Worm (Caenorhabditis elegans) whole organism, L2 larva: ENCODE data around the gene R01B10.2.

Source experiments
- C34F6.9 ChIP-seq: fragments of 150-350 bp; optimal IDR thresholded peaks from 2 replicates; lab custom pipeline; 2014; ENCODE audit warnings: missing biosample characterization, missing genetic modification characterization
- F13H6.1 ChIP-seq: sonication (generic microtip); optimal IDR thresholded peaks from 2 replicates; lab custom pipeline; 2016; ENCODE audit warnings: missing genetic modification characterization, missing compliant biosample characterization
- Y55F3AM.14 ChIP-seq: fragments of 200-800 bp; sonication (Bioruptor generic); optimal IDR thresholded peaks from 2 replicates; lab custom pipeline; 2018; ENCODE audit warnings: mild to moderate bottlenecking, missing genetic modification characterization, missing compliant biosample characterization
- ZK546.5 ChIP-seq: sonication (generic microtip); optimal IDR thresholded peaks from 2 replicates; lab custom pipeline; 2017; ENCODE audit warnings: missing biosample characterization, missing genetic modification characterization
- alr-1 ChIP-seq: fragments of 150-350 bp; optimal IDR thresholded peaks from 2 replicates; lab custom pipeline; 2014; ENCODE audit warnings: missing biosample characterization, missing genetic modification characterization
- aly-2 ChIP-seq: fragments of 150-350 bp; optimal IDR thresholded peaks from 2 replicates; lab custom pipeline; 2014; ENCODE audit warnings: missing biosample characterization, missing genetic modification characterization
- ama-1 ChIP-seq: fragments of 150-350 bp; optimal IDR thresholded peaks from 2 replicates; lab custom pipeline; 2018; ENCODE audit warnings: inconsistent platforms
- blmp-1 ChIP-seq: sonication (generic microtip); optimal IDR thresholded peaks from 2 replicates; lab custom pipeline; 2017; ENCODE audit warnings: missing genetic modification characterization, mild to moderate bottlenecking, missing compliant biosample characterization, antibody characterized with exemption, moderate library complexity; ENCODE audit not compliant: insufficient read depth
- ceh-16 ChIP-seq: fragments of 150-350 bp; optimal IDR thresholded peaks from 2 replicates; lab custom pipeline; 2014; ENCODE audit warnings: missing biosample characterization, missing genetic modification characterization
- ceh-82 ChIP-seq: fragments of 150-350 bp; optimal IDR thresholded peaks from 2 replicates; lab custom pipeline; 2014; ENCODE audit warnings: missing biosample characterization, missing genetic modification characterization
- crh-2 ChIP-seq: sonication (generic microtip); optimal IDR thresholded peaks from 2 replicates; lab custom pipeline; 2017; ENCODE audit warnings: missing biosample characterization, missing genetic modification characterization
- dmd-4 ChIP-seq: sonication (generic microtip); optimal IDR thresholded peaks from 2 replicates; lab custom pipeline; 2017; ENCODE audit warnings: missing biosample characterization, missing genetic modification characterization
- egl-27 ChIP-seq: sonication (generic microtip); optimal IDR thresholded peaks from 3 replicates; lab custom pipeline; 2017; ENCODE audit warnings: missing biosample characterization, missing genetic modification reagents, missing genetic modification characterization
- elt-1 ChIP-seq: fragments of 150-350 bp; optimal IDR thresholded peaks from 2 replicates; lab custom pipeline; 2014; ENCODE audit warnings: missing biosample characterization, missing genetic modification characterization
- fos-1 ChIP-seq: fragments of 150-350 bp; optimal IDR thresholded peaks from 2 replicates; lab custom pipeline; 2014; ENCODE audit warnings: missing biosample characterization, missing genetic modification characterization
- gmeb-1 ChIP-seq: fragments of 150-350 bp; optimal IDR thresholded peaks from 2 replicates; lab custom pipeline; 2014; ENCODE audit warnings: missing biosample characterization, missing genetic modification characterization
- lin-11 ChIP-seq: fragments of 150-350 bp; sonication (generic microtip); optimal IDR thresholded peaks from 2 replicates; lab custom pipeline; 2014; ENCODE audit warnings: missing biosample characterization, missing genetic modification characterization, inconsistent platforms, mixed read lengths
- lin-13 ChIP-seq: fragments of 150-350 bp; optimal IDR thresholded peaks from 2 replicates; lab custom pipeline; 2014; ENCODE audit warnings: missing biosample characterization, missing genetic modification reagents, missing genetic modification characterization
- lin-39 ChIP-seq: fragments of 150-350 bp; optimal IDR thresholded peaks from 2 replicates; lab custom pipeline; 2014; ENCODE audit warnings: missing biosample characterization, missing genetic modification reagents, missing genetic modification characterization
- lsy-2 ChIP-seq, 2 experiments: fragments of 150-350 bp in 1 of 2; sonication (generic microtip) in 1 of 2; optimal IDR thresholded peaks; 2 replicates each; lab custom pipeline; 2014 to 2017; ENCODE audit warnings: missing biosample characterization in 2 of 2, missing genetic modification characterization in 2 of 2
- mab-5 ChIP-seq: fragments of 150-350 bp; optimal IDR thresholded peaks from 2 replicates; lab custom pipeline; 2014; ENCODE audit warnings: missing biosample characterization, missing genetic modification characterization
- mbf-1 ChIP-seq: sonication (generic microtip); optimal IDR thresholded peaks from 2 replicates; lab custom pipeline; 2017; ENCODE audit warnings: missing biosample characterization, missing genetic modification characterization
- mdl-1 ChIP-seq, 2 experiments: fragments of 150-350 bp in 1 of 2; sonication (generic microtip) in 1 of 2; optimal IDR thresholded peaks; 2 replicates each; lab custom pipeline; 2017; ENCODE audit warnings: missing biosample characterization in 2 of 2, missing genetic modification characterization in 2 of 2
- nhr-10 ChIP-seq: sonication (generic microtip); optimal IDR thresholded peaks from 2 replicates; lab custom pipeline; 2017; ENCODE audit warnings: missing biosample characterization, missing genetic modification characterization
- nhr-12 ChIP-seq: fragments of 150-350 bp; optimal IDR thresholded peaks from 2 replicates; lab custom pipeline; 2014; ENCODE audit warnings: missing biosample characterization, missing genetic modification characterization
- nhr-129 ChIP-seq: fragments of 150-350 bp; optimal IDR thresholded peaks from 2 replicates; lab custom pipeline; 2014; ENCODE audit warnings: missing biosample characterization, missing genetic modification characterization
- nhr-21 ChIP-seq: fragments of 150-350 bp; optimal IDR thresholded peaks from 2 replicates; lab custom pipeline; 2014; ENCODE audit warnings: missing biosample characterization, missing genetic modification characterization
- nhr-23 ChIP-seq: fragments of 150-350 bp; optimal IDR thresholded peaks from 2 replicates; lab custom pipeline; 2014; ENCODE audit warnings: missing biosample characterization, missing genetic modification reagents, missing genetic modification characterization
- nhr-237 ChIP-seq: fragments of 150-350 bp; optimal IDR thresholded peaks from 2 replicates; lab custom pipeline; 2014; ENCODE audit warnings: missing biosample characterization, missing genetic modification characterization
- nhr-25 ChIP-seq: fragments of 150-350 bp; sonication (generic microtip); optimal IDR thresholded peaks from 3 replicates; lab custom pipeline; 2014; ENCODE audit warnings: missing biosample characterization, missing genetic modification characterization
- nhr-6 ChIP-seq: fragments of 150-350 bp; optimal IDR thresholded peaks from 2 replicates; lab custom pipeline; 2014; ENCODE audit warnings: missing biosample characterization, missing genetic modification characterization
- peb-1 ChIP-seq: fragments of 150-350 bp; optimal IDR thresholded peaks from 2 replicates; lab custom pipeline; 2014; ENCODE audit warnings: missing biosample characterization, missing genetic modification characterization
- sem-4 ChIP-seq: fragments of 150-350 bp; optimal IDR thresholded peaks from 2 replicates; lab custom pipeline; 2014; ENCODE audit warnings: missing biosample characterization, missing genetic modification reagents, missing genetic modification characterization
- skn-1 ChIP-seq: sonication (generic microtip); optimal IDR thresholded peaks from 2 replicates; lab custom pipeline; 2017; ENCODE audit warnings: missing biosample characterization, missing genetic modification characterization
- sma-3 ChIP-seq: sonication (generic microtip); optimal IDR thresholded peaks from 2 replicates; lab custom pipeline; 2016; ENCODE audit warnings: missing genetic modification reagents, missing genetic modification characterization, missing compliant biosample characterization
- sma-9 ChIP-seq, 2 experiments: fragments of 150-350 bp in 1 of 2; sonication (generic microtip) in 1 of 2; optimal IDR thresholded peaks; 2 replicates each; lab custom pipeline; 2014 to 2016; ENCODE audit warnings: missing genetic modification characterization in 2 of 2, mild to moderate bottlenecking in 1 of 2, missing biosample characterization in 1 of 2, missing compliant biosample characterization in 1 of 2, missing genetic modification reagents in 1 of 2, moderate library complexity in 1 of 2
- snpc-4 ChIP-seq: fragments of 150-350 bp; optimal IDR thresholded peaks from 2 replicates; lab custom pipeline; 2014; ENCODE audit warnings: missing biosample characterization, missing genetic modification characterization
- unc-39 ChIP-seq: fragments of 150-350 bp; optimal IDR thresholded peaks from 2 replicates; lab custom pipeline; 2014; ENCODE audit warnings: missing biosample characterization, missing genetic modification characterization
- unc-55 ChIP-seq: fragments of 150-350 bp; sonication (generic microtip); optimal IDR thresholded peaks from 3 replicates; lab custom pipeline; 2014; ENCODE audit warnings: missing biosample characterization, missing genetic modification reagents, missing genetic modification characterization
- zag-1 ChIP-seq: fragments of 150-350 bp; optimal IDR thresholded peaks from 2 replicates; lab custom pipeline; 2014; ENCODE audit warnings: missing biosample characterization, missing genetic modification characterization
- ztf-1 ChIP-seq: fragments of 200-800 bp; sonication (Bioruptor generic); conservative IDR thresholded peaks from 2 replicates; pipeline ENCODE4 v1.3.6; 2022; ENCODE audit warnings: missing genetic modification characterization, missing compliant biosample characterization
- ztf-4 ChIP-seq: fragments of 150-350 bp; optimal IDR thresholded peaks from 2 replicates; lab custom pipeline; 2014; ENCODE audit warnings: missing biosample characterization, missing genetic modification characterization

R01B10.2 gene

ce11 chrV:6017630-6018029, 23.6 kb downstream of the R01B10.2 start, which contains the start of the genes rpt-2 and aps-1:
TSS of gene rpt-2 (minus strand) at chrV:6017669.
TSS of gene aps-1 (plus strand) at chrV:6017970.
- TF ChIP-seq ceh-82 (tag; lab: Kevin White, UChicago) (no peak), mdl-1 (tag; optimal IDR thresholded peaks at IDR 0.05; lab: Kevin White, UChicago) (peak in 1 of 2 experiments; percentile 18), ama-1 (lab: Kevin White, UChicago) (peak; percentile 71), lin-13 (GFP tag; lab: Kevin White, UChicago) (peak; percentile 84), unc-39 (tag; lab: Kevin White, UChicago) (no peak), mab-5 (tag; lab: Kevin White, UChicago) (peak; percentile 84), F13H6.1 (tag; lab: Kevin White, UChicago) (peak; percentile 76), blmp-1 (peak; percentile 59), Y55F3AM.14 (GFP tag; lab: Kevin White, UChicago) (no peak), aly-2 (no peak), peb-1 (tag; lab: Kevin White, UChicago) (no peak), nhr-6 (tag; lab: Kevin White, UChicago) (peak; percentile 85), crh-2 (tag; lab: Kevin White, UChicago) (peak; percentile 93), lsy-2 (tag; optimal IDR thresholded peaks at IDR 0.05; lab: Kevin White, UChicago) (peak; percentile 58 to 90), ztf-4 (tag; lab: Kevin White, UChicago) (peak; percentile 68), zag-1 (peak; percentile 20), sma-3 (GFP tag; lab: Kevin White, UChicago) (peak; percentile 83), dmd-4 (tag; lab: Kevin White, UChicago) (no peak), nhr-12 (no peak), nhr-129 (tag; lab: Kevin White, UChicago) (peak; percentile 87), snpc-4 (peak; percentile 71), lin-39 (tag; lab: Kevin White, UChicago) (no peak), egl-27 (peak; percentile 25), sem-4 (tag; lab: Kevin White, UChicago) (peak; percentile 84), elt-1 (no peak), C34F6.9 (tag; lab: Kevin White, UChicago) (peak; percentile 94), skn-1 (tag; lab: Kevin White, UChicago) (peak; percentile 99), unc-55 (GFP tag; lab: Kevin White, UChicago) (peak; percentile 96), nhr-25 (tag; lab: Kevin White, UChicago) (peak; percentile 68), sma-9 (GFP tag; optimal IDR thresholded peaks at IDR 0.05; lab: Kevin White, UChicago) (peak; percentile 89), sma-9 (tag; optimal IDR thresholded peaks at IDR 0.05; lab: Kevin White, UChicago) (no peak), ceh-16 (peak; percentile 11), ztf-1 (GFP tag; lab: Robert Waterston, UW) (no peak), gmeb-1 (peak; percentile 84), nhr-21 (tag; lab: Kevin White, UChicago) (peak; percentile 69)

ce11 chrV:6016097-6016496, 25.2 kb downstream of the R01B10.2 start:
- TF ChIP-seq egl-27 (no peak), snpc-4 (no peak), alr-1 (no peak)

ce11 chrV:6015546-6016089, 25.7 kb downstream of the R01B10.2 start:
- TF ChIP-seq blmp-1 (no peak), ZK546.5 (tag; lab: Kevin White, UChicago) (no peak), ceh-82 (tag; lab: Kevin White, UChicago) (no peak), nhr-10 (no peak), zag-1 (no peak), aly-2 (no peak), lin-11 (tag; lab: Kevin White, UChicago) (no peak), crh-2 (tag; lab: Kevin White, UChicago) (no peak), nhr-25 (tag; lab: Kevin White, UChicago) (no peak), nhr-12 (no peak), F13H6.1 (tag; lab: Kevin White, UChicago) (no peak), nhr-23 (tag; lab: Kevin White, UChicago) (no peak), mbf-1 (no peak), lsy-2 (tag; optimal IDR thresholded peaks at IDR 0.05; lab: Kevin White, UChicago) (no peak), egl-27 (no peak), lin-39 (tag; lab: Kevin White, UChicago) (no peak), ztf-4 (tag; lab: Kevin White, UChicago) (no peak), nhr-237 (tag; lab: Kevin White, UChicago) (no peak), sma-9 (GFP tag; optimal IDR thresholded peaks at IDR 0.05; lab: Kevin White, UChicago) (no peak), sma-9 (tag; optimal IDR thresholded peaks at IDR 0.05; lab: Kevin White, UChicago) (no peak), fos-1 (tag; lab: Kevin White, UChicago) (no peak)
